Worm (Caenorhabditis elegans) whole organism, L4 larva: Measurements from ENCODE around the gene F22B8.7.

Source experiments
- D1046.2 ChIP-seq: fragments of 200-800 bp; sonication (Bioruptor generic); IDR thresholded peaks from 2 replicates; pipeline ENCODE4 v1.3.6; 2022; ENCODE audit warnings: missing genetic modification characterization, missing compliant biosample characterization
- F10B5.3 ChIP-seq: sonication (generic microtip); optimal IDR thresholded peaks from 2 replicates; lab custom pipeline; 2016; ENCODE audit warnings: mild to moderate bottlenecking, missing genetic modification characterization, missing compliant biosample characterization
- ZK337.2 ChIP-seq: fragments of 200-800 bp; sonication (Bioruptor generic); IDR thresholded peaks from 2 replicates; pipeline ENCODE4 v1.3.6; 2022; ENCODE audit warnings: missing genetic modification reagents, missing genetic modification characterization, missing compliant biosample characterization
- aly-2 ChIP-seq: sonication (generic microtip); optimal IDR thresholded peaks from 2 replicates; lab custom pipeline; 2018; ENCODE audit warnings: missing biosample characterization, missing genetic modification characterization
- ama-1 ChIP-seq: fragments of 150-350 bp; optimal IDR thresholded peaks from 2 replicates; lab custom pipeline; 2014; ENCODE audit warnings: inconsistent platforms, mixed read lengths
- attf-4 ChIP-seq: sonication (generic microtip); optimal IDR thresholded peaks from 3 replicates; lab custom pipeline; 2017; ENCODE audit warnings: missing biosample characterization, missing genetic modification characterization
- cey-2 ChIP-seq: sonication (generic microtip); optimal IDR thresholded peaks from 3 replicates; lab custom pipeline; 2017; ENCODE audit warnings: missing genetic modification characterization, mild to moderate bottlenecking, missing compliant biosample characterization, antibody characterized with exemption, borderline replicate concordance; ENCODE audit not compliant: insufficient read depth
- daf-12 ChIP-seq: fragments of 150-350 bp; optimal IDR thresholded peaks from 2 replicates; lab custom pipeline; 2014; ENCODE audit warnings: missing biosample characterization, missing genetic modification reagents, missing genetic modification characterization
- daf-16 ChIP-seq, 3 experiments: sonication (generic microtip); optimal IDR thresholded peaks; 2 replicates each; lab custom pipeline; 2016 to 2017; ENCODE audit warnings: missing genetic modification characterization in 3 of 3, missing genetic modification reagents in 3 of 3, mild to moderate bottlenecking in 2 of 3, missing compliant biosample characterization in 2 of 3, missing biosample characterization in 1 of 3, moderate library complexity in 1 of 3
- dmd-6 ChIP-seq: fragments of 200-800 bp; sonication (Bioruptor generic); IDR thresholded peaks from 2 replicates; pipeline ENCODE4 v1.3.6; 2022; ENCODE audit warnings: missing genetic modification reagents, missing genetic modification characterization, missing compliant biosample characterization
- dve-1 ChIP-seq: sonication (generic microtip); optimal IDR thresholded peaks from 2 replicates; lab custom pipeline; 2017; ENCODE audit warnings: antibody characterized with exemption, mild to moderate bottlenecking, missing genetic modification characterization, missing compliant biosample characterization; ENCODE audit not compliant: insufficient read depth
- egl-27 ChIP-seq: sonication (generic microtip); optimal IDR thresholded peaks from 3 replicates; lab custom pipeline; 2017; ENCODE audit warnings: missing biosample characterization, missing genetic modification reagents, missing genetic modification characterization
- hlh-11 ChIP-seq: fragments of 200-800 bp; sonication (Bioruptor generic); optimal IDR thresholded peaks from 2 replicates; lab custom pipeline; 2018; ENCODE audit warnings: mild to moderate bottlenecking, missing genetic modification characterization, missing compliant biosample characterization
- lim-7 ChIP-seq: fragments of 200-800 bp; sonication (Bioruptor generic); IDR thresholded peaks from 2 replicates; pipeline ENCODE4 v1.3.6; 2022; ENCODE audit warnings: missing genetic modification characterization, missing compliant biosample characterization
- lin-29 ChIP-seq: fragments of 200-800 bp; sonication (Bioruptor generic); IDR thresholded peaks from 2 replicates; pipeline ENCODE4 v1.3.6; 2022; ENCODE audit warnings: missing genetic modification reagents, missing genetic modification characterization, missing compliant biosample characterization
- mdl-1 ChIP-seq, 2 experiments: fragments of 150-350 bp in 1 of 2; sonication (generic microtip) in 1 of 2; optimal IDR thresholded peaks; 2 replicates each; lab custom pipeline; 2014 to 2017; ENCODE audit warnings: missing biosample characterization in 2 of 2, missing genetic modification characterization in 2 of 2
- mep-1 ChIP-seq: fragments of 150-350 bp; sonication (generic microtip); optimal IDR thresholded peaks from 3 replicates; lab custom pipeline; 2014; ENCODE audit warnings: missing biosample characterization, missing genetic modification characterization
- mes-2 ChIP-seq: sonication (generic microtip); optimal IDR thresholded peaks from 2 replicates; lab custom pipeline; 2016; ENCODE audit warnings: missing genotype, mild to moderate bottlenecking, missing genetic modification characterization, missing compliant biosample characterization; ENCODE audit not compliant: poor library complexity, severe bottlenecking
- nhr-11 ChIP-seq: fragments of 150-350 bp; optimal IDR thresholded peaks from 2 replicates; lab custom pipeline; 2014; ENCODE audit warnings: missing biosample characterization, missing genetic modification characterization
- nhr-28 ChIP-seq: fragments of 150-350 bp; optimal IDR thresholded peaks from 2 replicates; lab custom pipeline; 2014; ENCODE audit warnings: missing biosample characterization, missing genetic modification characterization
- nhr-48 ChIP-seq: sonication (generic microtip); optimal IDR thresholded peaks from 2 replicates; lab custom pipeline; 2016; ENCODE audit warnings: mild to moderate bottlenecking, missing genetic modification characterization, missing compliant biosample characterization
- nhr-77 ChIP-seq: fragments of 150-350 bp; optimal IDR thresholded peaks from 2 replicates; lab custom pipeline; 2014; ENCODE audit warnings: missing biosample characterization, missing genetic modification characterization
- pha-4 ChIP-seq, 2 experiments: fragments of 150-350 bp in 1 of 2; fragments of 200-800 bp in 1 of 2; sonication (Bioruptor generic) in 1 of 2; IDR thresholded peaks in 1 of 2; optimal IDR thresholded peaks in 1 of 2; 2 replicates each; pipeline versions ENCODE4 v1.3.6 to Lab custom; 2014 to 2022; ENCODE audit warnings: missing genetic modification characterization in 2 of 2, missing genetic modification reagents in 2 of 2, missing biosample characterization in 1 of 2, missing compliant biosample characterization in 1 of 2
- php-3 ChIP-seq: fragments of 200-800 bp; sonication (Bioruptor generic); IDR thresholded peaks from 2 replicates; pipeline ENCODE4 v1.3.6; 2022; ENCODE audit warnings: missing genetic modification reagents, missing genetic modification characterization, missing compliant biosample characterization
- pqm-1 ChIP-seq: sonication (generic microtip); optimal IDR thresholded peaks from 2 replicates; lab custom pipeline; 2017; ENCODE audit warnings: missing biosample characterization, missing genetic modification characterization
- saeg-2 ChIP-seq: fragments of 200-800 bp; sonication (Bioruptor generic); IDR thresholded peaks from 2 replicates; pipeline ENCODE4 v1.3.6; 2022; ENCODE audit warnings: missing genetic modification reagents, missing genetic modification characterization, missing compliant biosample characterization
- skn-1 ChIP-seq: fragments of 150-350 bp; optimal IDR thresholded peaks from 2 replicates; lab custom pipeline; 2014; ENCODE audit warnings: missing biosample characterization, missing genetic modification characterization
- tag-97 ChIP-seq: fragments of 200-800 bp; sonication (Bioruptor generic); IDR thresholded peaks from 2 replicates; pipeline ENCODE4 v1.3.6; 2022; ENCODE audit warnings: missing genetic modification characterization, missing compliant biosample characterization
- tra-1 ChIP-seq: fragments of 200-800 bp; sonication (Bioruptor generic); IDR thresholded peaks from 2 replicates; pipeline ENCODE4 v1.3.6; 2022; ENCODE audit warnings: missing genetic modification reagents, missing genetic modification characterization, missing compliant biosample characterization
- unc-130 ChIP-seq: sonication (generic microtip); optimal IDR thresholded peaks from 2 replicates; lab custom pipeline; 2016; ENCODE audit warnings: missing genetic modification reagents, missing genetic modification characterization, missing compliant biosample characterization
- unc-62 ChIP-seq, 3 experiments: fragments of 150-350 bp in 1 of 3; sonication (generic microtip); optimal IDR thresholded peaks in 2 of 3; peaks in 1 of 3; 1 replicate in 1 of 3; 2 replicates in 2 of 3; lab custom pipeline; 2014 to 2017; ENCODE audit warnings: missing biosample characterization in 3 of 3, missing genetic modification characterization in 3 of 3, missing genetic modification reagents in 3 of 3, missing genotype in 1 of 3
- zfp-3 ChIP-seq: fragments of 200-800 bp; sonication (Bioruptor generic); conservative IDR thresholded peaks from 2 replicates; pipeline ENCODE4 v1.3.6; 2022; ENCODE audit warnings: missing genetic modification reagents, missing genetic modification characterization, missing compliant biosample characterization
- zip-2 ChIP-seq: fragments of 150-350 bp; optimal IDR thresholded peaks from 2 replicates; lab custom pipeline; 2014; ENCODE audit warnings: missing biosample characterization, missing genetic modification characterization

The F22B8.7 gene

ce11 chrV:16071167-16071566 is 23.2 kb upstream of the F22B8.7 start, which contains the start of gene nhr-176 (continued):
- no peak for TF ChIP-seq mep-1 (tag; lab: Kevin White, UChicago)
- no peak for TF ChIP-seq ZK337.2

- TF ChIP-seq lim-7 (GFP tag; lab: Robert Waterston, UW) (no peak), D1046.2 (GFP tag; lab: Robert Waterston, UW) (no peak), mes-2 (tag; lab: Kevin White, UChicago) (no peak), saeg-2 (GFP tag; lab: Robert Waterston, UW) (no peak), lin-29 (GFP tag; lab: Robert Waterston, UW) (no peak), pha-4 (GFP tag; IDR thresholded peaks at IDR 0.05; lab: Robert Waterston, UW) (no peak), pha-4 (tag; optimal IDR thresholded peaks at IDR 0.05; lab: Kevin White, UChicago) (no peak), F10B5.3 (tag; lab: Kevin White, UChicago) (no peak), tra-1 (GFP tag; lab: Robert Waterston, UW) (no peak), aly-2 (no peak), unc-130 (GFP tag; lab: Kevin White, UChicago) (no peak), cey-2 (no peak), nhr-11 (tag; lab: Kevin White, UChicago) (no peak), daf-12 (no peak), attf-4 (tag; lab: Kevin White, UChicago) (no peak), zip-2 (no peak), php-3 (no peak), mdl-1 (tag; optimal IDR thresholded peaks at IDR 0.05; lab: Kevin White, UChicago) (no peak), skn-1 (tag; lab: Kevin White, UChicago) (no peak), ama-1 (lab: Kevin White, UChicago) (no peak)
Observed at ce11 chrV:16073856-16074255, 20.5 kb upstream of the F22B8.7 start, which contains the start of gene srj-10. srj-10 (minus strand) TSS chrV:16073956.

ce11 chrV:16075250-16075709 is 19.1 kb upstream of the F22B8.7 start, which contains the start of the genes F14H3.12 and srj-29:
F14H3.12 (minus strand) TSS chrV:16075323.
srj-29 (plus strand) TSS chrV:16075659.
- TF ChIP-seq nhr-28 (tag; lab: Kevin White, UChicago) (peak; percentile 74), dmd-6 (GFP tag; lab: Robert Waterston, UW) (peak; percentile 74), tag-97 (GFP tag; lab: Robert Waterston, UW) (no peak), pqm-1 (peak; percentile 73), nhr-77 (tag; lab: Kevin White, UChicago) (peak; percentile 52), dve-1 (tag; lab: Kevin White, UChicago) (peak; percentile 79), zfp-3 (GFP tag; lab: Robert Waterston, UW) (no peak), hlh-11 (tag; lab: Kevin White, UChicago) (peak; percentile 49), daf-16 (GFP tag; optimal IDR thresholded peaks at IDR 0.05; lab: Kevin White, UChicago) (no peak), daf-16 (tag; optimal IDR thresholded peaks at IDR 0.05; lab: Kevin White, UChicago) (peak; percentile 83)

ce11 chrV:16080039-16080438 is 14.3 kb upstream of the F22B8.7 start:
- TF ChIP-seq egl-27 (tag; lab: Kevin White, UChicago): no peak
- peak in 1 of 2 experiments; percentile 0 for TF ChIP-seq unc-62 (GFP tag; optimal IDR thresholded peaks at IDR 0.05 in 1 of 2; lab: Kevin White, UChicago)
- no peak for TF ChIP-seq unc-62 (tag; optimal IDR thresholded peaks at IDR 0.05; lab: Kevin White, UChicago)
- TF ChIP-seq pqm-1: peak; percentile 74
- TF ChIP-seq nhr-28 (tag; lab: Kevin White, UChicago): peak; percentile 84
- TF ChIP-seq php-3: peak; percentile 68; the same call in 1 of the 2 replicates
- TF ChIP-seq daf-16 (GFP tag; optimal IDR thresholded peaks at IDR 0.05; lab: Kevin White, UChicago): no peak
- peak; percentile 42 for TF ChIP-seq daf-16 (tag; optimal IDR thresholded peaks at IDR 0.05; lab: Kevin White, UChicago)
- no peak for TF ChIP-seq tra-1 (GFP tag; lab: Robert Waterston, UW)
- peak; percentile 41 for TF ChIP-seq dve-1 (tag; lab: Kevin White, UChicago)
- TF ChIP-seq dmd-6 (GFP tag; lab: Robert Waterston, UW): peak; percentile 76
- peak; percentile 14 for TF ChIP-seq nhr-48 (tag; lab: Kevin White, UChicago)
- TF ChIP-seq daf-12: no peak
